Worm (Caenorhabditis elegans) whole organism, L4/young adult: ENCODE results near the gene Y53C12A.11.

ENCODE experiments used
- W03F9.2 ChIP-seq: fragments of 150-350 bp; optimal IDR thresholded peaks from 2 replicates; lab custom pipeline; 2014; ENCODE audit warnings: missing biosample characterization, missing genetic modification characterization
- dao-5 ChIP-seq: sonication (generic microtip); optimal IDR thresholded peaks from 2 replicates; lab custom pipeline; 2016; ENCODE audit warnings: missing genotype, missing genetic modification characterization, moderate library complexity, missing compliant biosample characterization
- him-1 ChIP-seq: sonication (generic microtip); optimal IDR thresholded peaks from 2 replicates; lab custom pipeline; 2016; ENCODE audit warnings: missing genotype, missing genetic modification reagents, missing genetic modification characterization, missing compliant biosample characterization

DNA sequence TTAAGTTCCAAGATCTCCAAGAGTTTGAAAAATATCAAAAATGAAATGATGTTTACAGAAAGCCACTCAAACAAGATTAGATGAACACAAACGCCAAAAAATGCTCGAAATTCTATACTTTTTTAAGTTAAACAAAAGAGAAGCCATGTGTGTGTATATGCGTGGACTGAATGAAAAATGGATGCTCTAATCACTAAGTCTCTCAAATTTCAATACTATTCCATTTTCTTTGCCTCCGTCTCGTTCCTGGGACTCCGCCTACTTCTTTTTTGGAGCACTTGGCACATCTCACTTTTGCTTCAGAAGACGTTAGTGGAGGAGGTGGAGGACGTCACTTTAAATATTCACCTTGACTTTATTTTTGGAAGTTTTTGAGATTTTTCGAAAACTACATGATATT is 38.7 kb downstream of the Y53C12A.11 start:
- TF ChIP-seq him-1 (tag; lab: Kevin White, UChicago), result no peak
- TF ChIP-seq W03F9.2 (tag; lab: Kevin White, UChicago), result no peak
- TF ChIP-seq dao-5 (tag; lab: Kevin White, UChicago), result no peak
